Fruit fly (Drosophila melanogaster): ENCODE results near the gene Ser6.
"Not testable (repeated sequence)": the region's sequence is repeated elsewhere in the genome, so short reads cannot be mapped to it uniquely, and the experiment has no call there.

DNA sequence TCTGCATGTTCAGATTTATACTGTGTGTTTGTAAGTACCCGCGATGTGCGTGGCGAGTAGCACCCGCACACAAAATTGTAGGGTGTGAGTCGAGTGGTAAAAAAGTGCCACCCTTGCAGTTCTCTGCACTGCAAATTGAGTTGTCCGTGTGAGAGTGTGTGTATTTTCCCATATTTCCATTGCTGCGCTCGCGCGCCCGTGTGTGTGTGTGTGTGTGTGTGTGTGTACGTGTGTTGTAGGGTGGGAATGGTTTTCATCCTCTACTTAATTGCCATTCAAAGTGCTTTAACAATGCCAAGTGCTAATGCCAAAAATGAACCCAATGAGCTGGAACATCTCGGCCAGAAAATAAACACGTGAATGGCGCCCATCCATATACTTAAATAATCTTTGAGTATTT is 21.2 kb downstream of the Ser6 start:
- TF ChIP-seq pan (optimal IDR thresholded peaks at IDR 0.05): peak; percentile 2
- not testable (repeated sequence) for TF ChIP-seq Hr83 (GFP tag; optimal IDR thresholded peaks at IDR 0.05; ENCODE audit: poor library complexity, severe bottlenecking); dsf (GFP tag; optimal IDR thresholded peaks at IDR 0.05; ENCODE audit: borderline replicate concordance)
